Fruit fly (Drosophila melanogaster): ENCODE results near the gene Muc18B.

Gene Muc18B

dm6 chrX:19212954-19213353 is 2.4 kb upstream of the Muc18B start, which contains the start of gene Mur18B:
Gene Mur18B, plus strand, starts transcription at chrX:19213254.
- no peak for TF ChIP-seq CG9139 (GFP tag; optimal IDR thresholded peaks at IDR 0.05)
- no peak for TF ChIP-seq salr (GFP tag; optimal IDR thresholded peaks at IDR 0.05)
- no peak for TF ChIP-seq CG8119 (GFP tag; IDR thresholded peaks at IDR 0.05)
- no peak for TF ChIP-seq svp (GFP tag)
- TF ChIP-seq CG1621 (tag; optimal IDR thresholded peaks at IDR 0.05), result no peak
- TF ChIP-seq Lpt (GFP tag; optimal IDR thresholded peaks at IDR 0.05), result no peak
- TF ChIP-seq Sox102F (GFP tag; optimal IDR thresholded peaks at IDR 0.05), result no peak
- no peak for TF ChIP-seq CG8632 (GFP tag; optimal IDR thresholded peaks at IDR 0.05)
- TF ChIP-seq Sox15 (GFP tag; optimal IDR thresholded peaks at IDR 0.05), result no peak
- no peak for TF ChIP-seq topi (GFP tag; optimal IDR thresholded peaks at IDR 0.05)
- TF ChIP-seq CG34406 (GFP tag; optimal IDR thresholded peaks at IDR 0.05), result no peak
- no peak for TF ChIP-seq Smox (GFP tag; optimal IDR thresholded peaks at IDR 0.05)
- TF ChIP-seq fkh (GFP tag; optimal IDR thresholded peaks at IDR 0.05), result no peak
- no peak for TF ChIP-seq CG3032 (tag; optimal IDR thresholded peaks at IDR 0.05)
- TF ChIP-seq Met (GFP tag; optimal IDR thresholded peaks at IDR 0.05), result no peak
- no peak for TF ChIP-seq esn (GFP tag; optimal IDR thresholded peaks at IDR 0.05)
- TF ChIP-seq achi (GFP tag; optimal IDR thresholded peaks at IDR 0.05), result no peak
- TF ChIP-seq Hr38 (GFP tag; optimal IDR thresholded peaks at IDR 0.05), result no peak
- TF ChIP-seq CG11294 (GFP tag; IDR thresholded peaks at IDR 0.05), result no peak

DNA sequence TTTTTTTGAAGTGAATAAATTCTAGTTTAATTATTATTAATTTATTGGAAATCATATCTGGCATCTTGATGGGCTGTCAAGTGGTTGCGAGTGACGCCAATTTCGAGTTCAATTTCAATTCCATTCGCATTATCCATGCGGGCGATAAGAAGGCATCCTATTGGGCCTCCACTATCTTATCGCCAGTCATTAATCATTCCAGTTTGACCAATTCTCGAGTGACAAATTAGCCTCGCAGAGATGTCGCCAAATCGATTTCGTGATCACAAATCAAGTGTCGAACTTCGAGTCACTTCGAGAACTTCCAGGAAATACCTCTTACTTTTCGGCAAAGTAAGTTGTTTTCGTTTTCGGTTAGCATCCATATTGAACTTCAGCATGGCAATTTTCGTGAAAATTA is 1.4 kb downstream of the Muc18B start:
- TF ChIP-seq Met (GFP tag; optimal IDR thresholded peaks at IDR 0.05) (no peak), CG11762 (GFP tag; optimal IDR thresholded peaks at IDR 0.05; ENCODE audit: insufficient read depth) (no peak), CG6808 (GFP tag; optimal IDR thresholded peaks at IDR 0.05) (no peak)

dm6 chrX:19220415-19220814 is 5.1 kb downstream of the Muc18B start, which contains the start of gene CG7884:
Gene CG7884, plus strand, starts transcription at chrX:19220622.
- TF ChIP-seq vri (GFP tag; optimal IDR thresholded peaks at IDR 0.05) (no peak), Sox15 (GFP tag; optimal IDR thresholded peaks at IDR 0.05) (no peak), CG3919 (GFP tag; optimal IDR thresholded peaks at IDR 0.05) (peak; percentile 7), esn (GFP tag; optimal IDR thresholded peaks at IDR 0.05) (no peak), CG10631 (GFP tag; optimal IDR thresholded peaks at IDR 0.05) (no peak), CG6808 (GFP tag; optimal IDR thresholded peaks at IDR 0.05) (no peak), Met (GFP tag; optimal IDR thresholded peaks at IDR 0.05) (peak; percentile 20), Gug (GFP tag; IDR thresholded peaks at IDR 0.05) (no peak), ss (GFP tag; optimal IDR thresholded peaks at IDR 0.05) (peak; percentile 14 to 46), CG32006 (GFP tag; optimal IDR thresholded peaks at IDR 0.05) (no peak), net (GFP tag; optimal IDR thresholded peaks at IDR 0.05) (peak; percentile 12), CG8319 (GFP tag; optimal IDR thresholded peaks at IDR 0.05) (no peak), Ets96B (tag; optimal IDR thresholded peaks at IDR 0.05) (no peak), CG7368 (GFP tag; optimal IDR thresholded peaks at IDR 0.05) (no peak), fkh (GFP tag; optimal IDR thresholded peaks at IDR 0.05) (no peak), cyc (GFP tag; optimal IDR thresholded peaks at IDR 0.05) (no peak), dsx (GFP tag; optimal IDR thresholded peaks at IDR 0.05; ENCODE audit: poor library complexity, severe bottlenecking) (peak; percentile 48), CG15336 (GFP tag; IDR thresholded peaks at IDR 0.05) (peak; percentile 41; the same call in 1 of the 2 replicates), CG8119 (GFP tag; IDR thresholded peaks at IDR 0.05) (peak; percentile 48; the same call in 1 of the 3 replicates), Lpt (GFP tag; optimal IDR thresholded peaks at IDR 0.05) (no peak), CG6276 (GFP tag; optimal IDR thresholded peaks at IDR 0.05) (no peak), CG1621 (tag; optimal IDR thresholded peaks at IDR 0.05) (peak; percentile 67), lz (GFP tag; optimal IDR thresholded peaks at IDR 0.05) (no peak), pdm3 (GFP tag; optimal IDR thresholded peaks at IDR 0.05) (no peak), CG34406 (GFP tag; optimal IDR thresholded peaks at IDR 0.05) (no peak), svp (GFP tag) (no peak), achi (GFP tag; optimal IDR thresholded peaks at IDR 0.05) (no peak), Eip78C (GFP tag) (peak; percentile 21), Hr39 (GFP tag; optimal IDR thresholded peaks at IDR 0.05) (no peak), Eip93F (GFP tag; optimal IDR thresholded peaks at IDR 0.05) (no peak), CG6854 (GFP tag; optimal IDR thresholded peaks at IDR 0.05) (peak; percentile 59), OdsH (GFP tag; optimal IDR thresholded peaks at IDR 0.05) (no peak), CG31627 (GFP tag; optimal IDR thresholded peaks at IDR 0.05) (no peak), CG10669 (GFP tag; optimal IDR thresholded peaks at IDR 0.05) (no peak), acj6 (GFP tag; optimal IDR thresholded peaks at IDR 0.05) (no peak), CG6163 (GFP tag; IDR thresholded peaks at IDR 0.05) (peak; percentile 51; the same call in 1 of the 3 replicates), dac (GFP tag; optimal IDR thresholded peaks at IDR 0.05) (no peak), Sox102F (GFP tag; optimal IDR thresholded peaks at IDR 0.05) (peak; percentile 34)
